Worm (Caenorhabditis elegans) whole organism, late embryonic: ENCODE data around the gene C07B5.3.

Experiments used
- K02D7.2 ChIP-seq: sonication (generic microtip); optimal IDR thresholded peaks from 2 replicates; lab custom pipeline; 2017; ENCODE audit warnings: mild to moderate bottlenecking, missing genetic modification characterization, missing compliant biosample characterization
- T23F11.4 ChIP-seq: fragments of 200-800 bp; sonication (Bioruptor generic); optimal IDR thresholded peaks from 2 replicates; lab custom pipeline; 2018; ENCODE audit warnings: mild to moderate bottlenecking, missing genetic modification characterization, missing compliant biosample characterization
- ahr-1 ChIP-seq: sonication (generic microtip); optimal IDR thresholded peaks from 2 replicates; lab custom pipeline; 2016; ENCODE audit warnings: missing genetic modification characterization, missing compliant biosample characterization
- ceh-14 ChIP-seq: sonication (generic microtip); optimal IDR thresholded peaks from 2 replicates; lab custom pipeline; 2016; ENCODE audit warnings: missing genotype, missing genetic modification characterization, missing compliant biosample characterization
- ceh-22 ChIP-seq: sonication (generic microtip); optimal IDR thresholded peaks from 2 replicates; lab custom pipeline; 2017; ENCODE audit warnings: missing biosample characterization, missing genetic modification characterization
- ceh-24 ChIP-seq: sonication (generic microtip); optimal IDR thresholded peaks from 2 replicates; lab custom pipeline; 2016; ENCODE audit warnings: mild to moderate bottlenecking, missing genetic modification characterization, missing compliant biosample characterization
- ceh-31 ChIP-seq: sonication (generic microtip); optimal IDR thresholded peaks from 2 replicates; lab custom pipeline; 2016; ENCODE audit warnings: missing genetic modification characterization, missing compliant biosample characterization
- ceh-34 ChIP-seq: sonication (generic microtip); optimal IDR thresholded peaks from 2 replicates; lab custom pipeline; 2016; ENCODE audit warnings: mild to moderate bottlenecking, missing genetic modification characterization, missing compliant biosample characterization
- ceh-45 ChIP-seq: fragments of 200-800 bp; sonication (Bioruptor generic); IDR thresholded peaks from 2 replicates; pipeline ENCODE4 v1.3.6; 2022; ENCODE audit warnings: missing genetic modification reagents, missing genetic modification characterization, missing compliant biosample characterization
- ceh-6 ChIP-seq: fragments of 200-800 bp; sonication (Bioruptor generic); optimal IDR thresholded peaks from 2 replicates; lab custom pipeline; 2018; ENCODE audit warnings: mild to moderate bottlenecking, missing genetic modification characterization, missing compliant biosample characterization
- ceh-9 ChIP-seq: sonication (generic microtip); optimal IDR thresholded peaks from 2 replicates; lab custom pipeline; 2016; ENCODE audit warnings: mild to moderate bottlenecking, missing genetic modification characterization, inconsistent platforms, missing compliant biosample characterization
- che-1 ChIP-seq: sonication (generic microtip); optimal IDR thresholded peaks from 2 replicates; lab custom pipeline; 2016; ENCODE audit warnings: mild to moderate bottlenecking, missing genetic modification characterization, missing compliant biosample characterization
- dve-1 ChIP-seq: sonication (generic microtip); optimal IDR thresholded peaks from 2 replicates; lab custom pipeline; 2017; ENCODE audit warnings: antibody characterized with exemption, mild to moderate bottlenecking, missing genetic modification characterization, missing compliant biosample characterization
- fax-1 ChIP-seq: sonication (generic microtip); optimal IDR thresholded peaks from 2 replicates; lab custom pipeline; 2016; ENCODE audit warnings: missing genotype, missing genetic modification characterization, missing compliant biosample characterization
- fkh-10 ChIP-seq: fragments of 150-350 bp; optimal IDR thresholded peaks from 2 replicates; lab custom pipeline; 2014; ENCODE audit warnings: missing biosample characterization, missing genetic modification reagents, missing genetic modification characterization
- lim-6 ChIP-seq: sonication (generic microtip); optimal IDR thresholded peaks from 2 replicates; lab custom pipeline; 2016; ENCODE audit warnings: missing genetic modification characterization, missing compliant biosample characterization
- madf-2 ChIP-seq: sonication (generic microtip); optimal IDR thresholded peaks from 2 replicates; lab custom pipeline; 2017; ENCODE audit warnings: missing genetic modification characterization, missing compliant biosample characterization
- nhr-232 ChIP-seq: sonication (generic microtip); optimal IDR thresholded peaks from 2 replicates; lab custom pipeline; 2016; ENCODE audit warnings: missing genetic modification characterization, missing compliant biosample characterization
- odd-2 ChIP-seq: sonication (generic microtip); optimal IDR thresholded peaks from 2 replicates; lab custom pipeline; 2017; ENCODE audit warnings: antibody characterized with exemption, mild to moderate bottlenecking, missing genetic modification characterization, missing compliant biosample characterization
- pag-3 ChIP-seq: sonication (generic microtip); optimal IDR thresholded peaks from 2 replicates; lab custom pipeline; 2016; ENCODE audit warnings: missing compliant biosample characterization, missing genetic modification characterization, borderline replicate concordance
- pat-9 ChIP-seq: fragments of 200-800 bp; sonication (Bioruptor generic); optimal IDR thresholded peaks from 2 replicates; lab custom pipeline; 2018; ENCODE audit warnings: mild to moderate bottlenecking, missing genetic modification characterization, moderate library complexity, missing compliant biosample characterization
- pha-4 ChIP-seq: fragments of 150-350 bp; optimal IDR thresholded peaks from 2 replicates; lab custom pipeline; 2018; ENCODE audit warnings: missing biosample characterization, missing genetic modification reagents, missing genetic modification characterization
- ref-2 ChIP-seq: sonication (generic microtip); optimal IDR thresholded peaks from 2 replicates; lab custom pipeline; 2016; ENCODE audit warnings: missing genetic modification characterization, missing compliant biosample characterization
- rnt-1 ChIP-seq: sonication (generic microtip); optimal IDR thresholded peaks from 2 replicates; lab custom pipeline; 2016; ENCODE audit warnings: missing genetic modification characterization, missing compliant biosample characterization
- sdc-2 ChIP-seq: sonication (generic microtip); optimal IDR thresholded peaks from 2 replicates; lab custom pipeline; 2016; ENCODE audit warnings: missing genotype, missing genetic modification characterization, missing compliant biosample characterization
- sox-2 ChIP-seq: fragments of 200-800 bp; sonication (Bioruptor generic); IDR thresholded peaks from 2 replicates; pipeline ENCODE4 v1.3.6; 2022; ENCODE audit warnings: missing genetic modification reagents, missing genetic modification characterization, missing compliant biosample characterization
- tbx-7 ChIP-seq: sonication (generic microtip); optimal IDR thresholded peaks from 2 replicates; lab custom pipeline; 2016; ENCODE audit warnings: missing genotype, missing genetic modification characterization, missing compliant biosample characterization
- unc-3 ChIP-seq, 2 experiments: fragments of 200-800 bp in 1 of 2; sonication (Bioruptor generic) in 1 of 2; sonication (generic microtip) in 1 of 2; conservative IDR thresholded peaks in 1 of 2; optimal IDR thresholded peaks in 1 of 2; 2 replicates each; pipeline versions ENCODE4 v1.3.6 to Lab custom; 2016 to 2022; ENCODE audit warnings: missing compliant biosample characterization in 2 of 2, missing genetic modification characterization in 2 of 2, missing genetic modification reagents in 1 of 2
- unc-42 ChIP-seq: sonication (generic microtip); optimal IDR thresholded peaks from 2 replicates; lab custom pipeline; 2016; ENCODE audit warnings: missing genotype, missing genetic modification characterization, missing compliant biosample characterization
- unc-55 ChIP-seq: sonication (generic microtip); optimal IDR thresholded peaks from 2 replicates; lab custom pipeline; 2017; ENCODE audit warnings: missing biosample characterization, missing genetic modification reagents, missing genetic modification characterization
- zip-5 ChIP-seq: sonication (generic microtip); optimal IDR thresholded peaks from 2 replicates; lab custom pipeline; 2016; ENCODE audit warnings: missing genetic modification characterization, missing compliant biosample characterization
- ztf-16 ChIP-seq: sonication (generic microtip); optimal IDR thresholded peaks from 2 replicates; lab custom pipeline; 2017; ENCODE audit warnings: missing genetic modification characterization, missing compliant biosample characterization

The C07B5.3 gene

ce11 chrX:9512457-9512856, 10.6 kb downstream of the C07B5.3 start:
- TF ChIP-seq ceh-9 (tag; lab: Kevin White, UChicago) (no peak), unc-55 (GFP tag; lab: Kevin White, UChicago) (no peak), zip-5 (tag; lab: Kevin White, UChicago) (no peak), rnt-1 (tag; lab: Kevin White, UChicago) (no peak), ceh-31 (tag; lab: Kevin White, UChicago) (no peak), ref-2 (tag; lab: Kevin White, UChicago) (no peak), ceh-6 (GFP tag; lab: Kevin White, UChicago) (no peak), che-1 (tag; lab: Kevin White, UChicago) (no peak), ztf-16 (no peak), ceh-22 (no peak), pha-4 (tag; lab: Kevin White, UChicago) (no peak), T23F11.4 (GFP tag; lab: Kevin White, UChicago) (no peak), ceh-34 (no peak)

- no peak for TF ChIP-seq zip-5 (tag; lab: Kevin White, UChicago)
- no peak for TF ChIP-seq K02D7.2 (tag; lab: Kevin White, UChicago)
- TF ChIP-seq ceh-45 (GFP tag; lab: Robert Waterston, UW) = no peak
- no peak for TF ChIP-seq lim-6 (tag; lab: Kevin White, UChicago)
- TF ChIP-seq unc-3 (GFP tag; conservative IDR thresholded peaks at IDR 0.05; lab: Robert Waterston, UW) = no peak
- no peak for TF ChIP-seq unc-3 (tag; optimal IDR thresholded peaks at IDR 0.05; lab: Kevin White, UChicago)
- TF ChIP-seq odd-2 (tag; lab: Kevin White, UChicago) = no peak
- no peak for TF ChIP-seq tbx-7 (tag; lab: Kevin White, UChicago)
- TF ChIP-seq madf-2 (tag; lab: Kevin White, UChicago) = no peak
- no peak for TF ChIP-seq sox-2 (GFP tag; lab: Robert Waterston, UW)
Measured at ce11 chrX:9510448-9510847, 12.6 kb downstream of the C07B5.3 start.

DNA sequence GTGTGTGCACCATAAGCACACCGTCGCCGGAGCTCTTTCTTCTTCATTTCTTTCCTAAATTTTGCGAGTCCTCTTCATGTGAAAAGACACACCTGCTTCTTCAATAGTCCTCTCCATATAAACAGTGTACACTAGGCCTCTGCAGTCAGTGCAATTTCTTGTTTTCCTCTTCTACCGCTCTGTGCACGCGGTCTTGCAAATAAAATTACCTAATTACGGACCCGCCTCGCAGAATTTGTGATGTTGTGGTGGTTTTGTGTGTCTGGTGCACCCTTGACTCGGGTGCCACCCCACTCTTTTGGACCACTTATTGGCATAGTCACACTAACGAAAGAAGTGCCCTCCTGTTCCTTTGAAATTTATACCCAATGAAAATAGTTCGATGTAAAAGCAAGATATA, 13.1 kb downstream of the C07B5.3 start:
- TF ChIP-seq unc-42 (tag; lab: Kevin White, UChicago) = peak; percentile 97
- TF ChIP-seq T23F11.4 (GFP tag; lab: Kevin White, UChicago) = no peak
- peak; percentile 56 for TF ChIP-seq ceh-31 (tag; lab: Kevin White, UChicago)

DNA sequence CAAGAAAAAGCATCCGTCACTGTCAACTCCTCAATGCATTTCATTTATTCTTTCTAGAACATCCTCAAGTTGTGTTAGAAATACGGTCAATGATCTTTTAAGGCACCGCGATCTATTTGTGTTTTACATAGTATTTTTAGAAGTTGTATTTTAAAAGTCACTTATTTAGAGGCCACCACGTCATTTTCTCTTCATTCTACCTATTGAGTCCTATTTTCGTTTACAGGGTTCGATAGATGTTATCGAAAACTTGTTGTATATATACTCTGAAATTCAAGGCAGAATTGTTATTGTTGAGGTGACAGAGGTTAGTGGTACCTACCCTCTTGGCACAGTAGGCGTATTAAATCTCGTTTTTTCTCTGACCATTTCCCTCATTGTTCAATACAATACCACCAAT, 13.5 kb downstream of the C07B5.3 start:
- no peak for TF ChIP-seq K02D7.2 (tag; lab: Kevin White, UChicago)
- no peak for TF ChIP-seq ceh-14 (tag; lab: Kevin White, UChicago)
- TF ChIP-seq pat-9 (tag; lab: Kevin White, UChicago) = no peak
- no peak for TF ChIP-seq dve-1
- no peak for TF ChIP-seq pag-3 (tag; lab: Kevin White, UChicago)
- TF ChIP-seq ztf-16 = no peak
- TF ChIP-seq fkh-10 (GFP tag; lab: Kevin White, UChicago) = no peak
- TF ChIP-seq sdc-2 (tag; lab: Kevin White, UChicago) = no peak
- TF ChIP-seq ceh-9 (tag; lab: Kevin White, UChicago) = no peak
- TF ChIP-seq ceh-24 (tag; lab: Kevin White, UChicago) = no peak
- TF ChIP-seq nhr-232 (tag; lab: Kevin White, UChicago) = no peak
- TF ChIP-seq, all 69 proteins: peak for 0

ce11 chrX:9508426-9509010, 14.5 kb downstream of the C07B5.3 start:
- TF ChIP-seq ahr-1 = no peak
- TF ChIP-seq zip-5 (tag; lab: Kevin White, UChicago) = no peak
- TF ChIP-seq fax-1 (tag; lab: Kevin White, UChicago) = no peak
- TF ChIP-seq K02D7.2 (tag; lab: Kevin White, UChicago) = no peak
